Fruit fly (Drosophila melanogaster): ENCODE measurements around the gene CG14892.

CG14892 gene

DNA sequence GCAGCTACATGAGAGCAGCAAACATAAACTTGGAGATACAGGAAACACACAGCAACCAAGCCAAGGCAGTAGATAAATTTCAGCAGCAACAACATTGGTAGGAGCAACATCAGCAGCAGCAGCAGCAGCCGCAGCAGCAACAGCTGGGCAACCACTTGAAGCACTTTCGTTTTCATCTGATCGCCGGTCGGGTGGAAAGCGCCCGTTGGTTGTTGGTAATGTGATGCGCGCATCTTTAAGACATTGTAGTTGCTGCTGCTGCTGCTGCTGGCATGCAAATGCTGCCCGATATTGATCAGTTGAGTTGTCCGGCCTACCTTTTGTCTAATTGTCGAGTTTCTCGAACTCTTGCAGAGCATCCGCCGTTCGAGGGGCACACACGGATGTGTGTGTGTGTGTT, 2.8 kb upstream of the CG14892 start:
- no peak for TF ChIP-seq Mnt (GFP tag; optimal IDR thresholded peaks at IDR 0.05)
- no peak for TF ChIP-seq kay (GFP tag; ENCODE audit: borderline replicate concordance)
- no peak for TF ChIP-seq CG5204 (GFP tag; optimal IDR thresholded peaks at IDR 0.05)
- no peak for TF ChIP-seq CG14711 (tag; optimal IDR thresholded peaks at IDR 0.05)

DNA sequence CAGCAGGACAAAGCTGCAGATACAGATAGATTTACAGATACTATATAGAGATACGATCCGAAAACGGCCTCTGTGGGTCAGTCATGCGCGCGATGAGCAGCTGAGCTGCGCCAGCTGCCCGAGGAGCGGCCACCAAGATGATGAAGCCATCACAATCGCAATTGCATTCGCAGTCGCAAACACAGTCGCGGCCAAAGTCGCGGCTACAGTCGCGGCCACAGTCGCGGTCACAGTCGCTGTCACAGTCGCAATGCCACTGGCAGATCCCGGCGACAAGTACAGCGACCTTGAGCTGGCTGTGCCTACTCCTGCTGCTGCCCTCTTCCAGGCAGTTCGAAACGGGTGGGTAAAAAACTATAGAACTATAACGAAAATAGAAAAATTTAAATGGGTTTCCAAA, 747 bp downstream of the CG14892 start:
- TF ChIP-seq kay (GFP tag; ENCODE audit: borderline replicate concordance): no peak

DNA sequence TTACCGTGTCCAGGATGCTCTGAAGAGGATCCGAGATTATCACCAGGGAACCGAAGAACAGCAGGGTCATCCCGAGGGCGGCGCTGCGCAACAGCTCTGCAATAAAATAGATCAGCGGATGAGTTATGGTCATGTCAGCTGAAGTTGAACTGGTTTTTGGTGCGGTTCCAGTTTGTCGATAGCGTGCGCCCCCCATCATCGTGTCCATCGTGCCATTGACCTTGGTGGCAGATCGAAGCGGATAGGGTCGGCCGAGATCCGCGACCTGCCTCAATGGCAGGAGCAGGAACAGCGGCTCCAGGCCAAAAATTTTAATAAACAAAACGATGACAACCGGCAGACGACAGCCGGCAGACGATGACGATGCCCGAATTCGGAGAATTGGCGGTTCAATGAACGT, 5.4 kb downstream of the CG14892 start:
- TF ChIP-seq CG12768 (GFP tag; optimal IDR thresholded peaks at IDR 0.05) (no peak), Hr96 (GFP tag; optimal IDR thresholded peaks at IDR 0.05) (no peak), tj (GFP tag; optimal IDR thresholded peaks at IDR 0.05) (no peak), Crg-1 (GFP tag; optimal IDR thresholded peaks at IDR 0.05) (no peak), cnc (optimal IDR thresholded peaks at IDR 0.05) (no peak), CG7045 (GFP tag; optimal IDR thresholded peaks at IDR 0.05) (no peak), Clk (GFP tag; optimal IDR thresholded peaks at IDR 0.05) (no peak), CG11617 (GFP tag; optimal IDR thresholded peaks at IDR 0.05) (no peak), bab1 (GFP tag; optimal IDR thresholded peaks at IDR 0.05) (no peak), pad (GFP tag; optimal IDR thresholded peaks at IDR 0.05) (no peak), CG14711 (tag; optimal IDR thresholded peaks at IDR 0.05) (no peak), Mnt (GFP tag; optimal IDR thresholded peaks at IDR 0.05) (no peak), CG7101 (tag; optimal IDR thresholded peaks at IDR 0.05) (no peak), cic (GFP tag; optimal IDR thresholded peaks at IDR 0.05) (no peak), CG5204 (GFP tag; optimal IDR thresholded peaks at IDR 0.05) (no peak), ovo (GFP tag; optimal IDR thresholded peaks at IDR 0.05) (no peak), toe (GFP tag; optimal IDR thresholded peaks at IDR 0.05) (no peak)

- TF ChIP-seq Clk (GFP tag; optimal IDR thresholded peaks at IDR 0.05) (no peak), tj (GFP tag; optimal IDR thresholded peaks at IDR 0.05) (no peak), CG5204 (GFP tag; optimal IDR thresholded peaks at IDR 0.05) (no peak), kay (GFP tag; ENCODE audit: borderline replicate concordance) (no peak), CG7101 (tag; optimal IDR thresholded peaks at IDR 0.05) (no peak), Hr96 (GFP tag; optimal IDR thresholded peaks at IDR 0.05) (no peak), cic (GFP tag; optimal IDR thresholded peaks at IDR 0.05) (no peak), CG33017 (tag; optimal IDR thresholded peaks at IDR 0.05) (no peak), CG7045 (GFP tag; optimal IDR thresholded peaks at IDR 0.05) (no peak), CG14711 (tag; optimal IDR thresholded peaks at IDR 0.05) (no peak), CG1620 (GFP tag; optimal IDR thresholded peaks at IDR 0.05) (no peak)
Observed at dm6 chr3R:16600735-16601134, 6.5 kb downstream of the CG14892 start.

- TF ChIP-seq cic (GFP tag; optimal IDR thresholded peaks at IDR 0.05) (no peak), ovo (GFP tag; optimal IDR thresholded peaks at IDR 0.05) (no peak), tj (GFP tag; optimal IDR thresholded peaks at IDR 0.05) (no peak), cnc (optimal IDR thresholded peaks at IDR 0.05) (no peak), Crg-1 (GFP tag; optimal IDR thresholded peaks at IDR 0.05) (no peak), CG33017 (tag; optimal IDR thresholded peaks at IDR 0.05) (no peak), pad (GFP tag; optimal IDR thresholded peaks at IDR 0.05) (no peak), bab1 (GFP tag; optimal IDR thresholded peaks at IDR 0.05) (no peak)
Observed at dm6 chr3R:16604715-16605114, 10.5 kb downstream of the CG14892 start, which contains the start of gene CG10345. Gene CG10345 (minus strand): TSS chr3R:16604861.

dm6 chr3R:16605929-16606328, 11.7 kb downstream of the CG14892 start:
- TF ChIP-seq CG7101 (tag; optimal IDR thresholded peaks at IDR 0.05): no peak
- TF ChIP-seq Hr96 (GFP tag; optimal IDR thresholded peaks at IDR 0.05): no peak
- TF ChIP-seq CG1620 (GFP tag; optimal IDR thresholded peaks at IDR 0.05): no peak
- TF ChIP-seq CG33017 (tag; optimal IDR thresholded peaks at IDR 0.05): no peak
- TF ChIP-seq Crg-1 (GFP tag; optimal IDR thresholded peaks at IDR 0.05): no peak
- TF ChIP-seq cnc (optimal IDR thresholded peaks at IDR 0.05): no peak

- no peak for TF ChIP-seq toe (GFP tag; optimal IDR thresholded peaks at IDR 0.05)
- TF ChIP-seq cic (GFP tag; optimal IDR thresholded peaks at IDR 0.05): no peak
- no peak for TF ChIP-seq cnc (optimal IDR thresholded peaks at IDR 0.05)
Observed at dm6 chr3R:16608920-16609319, 14.7 kb downstream of the CG14892 start, which contains the start of gene NPF. Gene NPF (plus strand): TSS chr3R:16609220.

DNA sequence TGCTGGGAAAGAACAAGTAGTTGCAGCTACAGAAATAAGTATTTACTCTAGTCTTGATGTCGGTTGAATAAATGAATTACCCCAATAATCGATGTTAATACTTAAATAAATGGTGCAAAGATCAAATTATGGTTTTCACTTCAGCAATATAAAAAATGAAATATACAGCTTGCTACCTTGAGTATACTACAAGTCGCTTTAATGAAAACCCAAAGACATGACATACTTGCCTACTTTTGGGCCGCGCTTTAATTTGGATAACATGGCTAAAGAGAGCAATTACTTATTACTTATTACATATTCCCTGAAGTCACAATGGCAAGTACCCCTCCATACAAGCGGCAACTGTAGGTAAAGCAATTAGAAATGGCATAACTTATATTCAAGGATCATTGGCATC, 17.0 kb downstream of the CG14892 start:
- no peak for TF ChIP-seq ovo (GFP tag; optimal IDR thresholded peaks at IDR 0.05)
- no peak for TF ChIP-seq CG33017 (tag; optimal IDR thresholded peaks at IDR 0.05)
- TF ChIP-seq Hr96 (GFP tag; optimal IDR thresholded peaks at IDR 0.05): no peak
- peak; percentile 75 for TF ChIP-seq pad (GFP tag; optimal IDR thresholded peaks at IDR 0.05)

DNA sequence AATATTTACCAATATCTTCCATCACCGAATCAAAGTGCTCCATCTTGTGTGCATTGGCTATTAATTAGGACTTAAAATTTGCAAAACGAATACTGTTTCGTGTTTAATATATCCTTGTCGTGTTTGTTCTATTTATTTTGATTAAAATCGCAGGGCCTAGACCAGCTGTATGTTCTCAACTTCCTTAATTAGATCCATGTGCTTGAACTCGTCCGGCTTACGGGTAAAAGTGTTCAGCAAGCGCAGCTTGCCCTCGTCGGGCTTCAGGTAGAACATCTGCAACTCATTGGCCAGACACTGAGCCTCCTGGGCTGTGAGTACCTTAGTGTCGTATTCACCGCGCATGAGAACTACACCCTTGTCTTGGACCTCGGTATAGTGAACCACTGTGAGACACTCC, 19.1 kb downstream of the CG14892 start, which contains the start of gene CG12783:
TSS of gene CG12783 (minus strand) at position 101 of the 400 bp plus-strand sequence.
- TF ChIP-seq CG7045 (GFP tag; optimal IDR thresholded peaks at IDR 0.05) (no peak), CG14711 (tag; optimal IDR thresholded peaks at IDR 0.05) (no peak), ovo (GFP tag; optimal IDR thresholded peaks at IDR 0.05) (no peak), CG33017 (tag; optimal IDR thresholded peaks at IDR 0.05) (no peak), cic (GFP tag; optimal IDR thresholded peaks at IDR 0.05) (no peak), Hr96 (GFP tag; optimal IDR thresholded peaks at IDR 0.05) (no peak), CG5204 (GFP tag; optimal IDR thresholded peaks at IDR 0.05) (no peak), toe (GFP tag; optimal IDR thresholded peaks at IDR 0.05) (no peak), cnc (optimal IDR thresholded peaks at IDR 0.05) (no peak), Clk (GFP tag; optimal IDR thresholded peaks at IDR 0.05) (no peak), CG11617 (GFP tag; optimal IDR thresholded peaks at IDR 0.05) (no peak), Mnt (GFP tag; optimal IDR thresholded peaks at IDR 0.05) (no peak), bab1 (GFP tag; optimal IDR thresholded peaks at IDR 0.05) (no peak), CG1620 (GFP tag; optimal IDR thresholded peaks at IDR 0.05) (no peak), CG7101 (tag; optimal IDR thresholded peaks at IDR 0.05) (no peak), kay (GFP tag; ENCODE audit: borderline replicate concordance) (no peak), CG12768 (GFP tag; optimal IDR thresholded peaks at IDR 0.05) (no peak), Crg-1 (GFP tag; optimal IDR thresholded peaks at IDR 0.05) (no peak), tj (GFP tag; optimal IDR thresholded peaks at IDR 0.05) (no peak), pad (GFP tag; optimal IDR thresholded peaks at IDR 0.05) (no peak)

Data from whole organism, adult.